Worm (Caenorhabditis elegans) whole organism, L1 larva: Measurements from ENCODE around the gene C27H6.8.

ENCODE experiments used
- Y116A8C.19 ChIP-seq: sonication (generic microtip); optimal IDR thresholded peaks from 2 replicates; lab custom pipeline; 2016; ENCODE audit warnings: missing compliant biosample characterization, missing genetic modification characterization, borderline replicate concordance
- ama-1 ChIP-seq: fragments of 150-350 bp; optimal IDR thresholded peaks from 2 replicates; lab custom pipeline; 2014
- ces-1 ChIP-seq: fragments of 150-350 bp; optimal IDR thresholded peaks from 2 replicates; lab custom pipeline; 2014; ENCODE audit warnings: missing biosample characterization, missing genetic modification reagents, missing genetic modification characterization
- egl-13 ChIP-seq: sonication (generic microtip); optimal IDR thresholded peaks from 2 replicates; lab custom pipeline; 2016; ENCODE audit warnings: missing genotype, missing genetic modification reagents, missing genetic modification characterization, missing compliant biosample characterization
- elt-2 ChIP-seq: sonication (generic microtip); optimal IDR thresholded peaks from 2 replicates; lab custom pipeline; 2016; ENCODE audit warnings: missing genetic modification characterization, mild to moderate bottlenecking, inconsistent platforms, missing compliant biosample characterization, missing genetic modification reagents
- fkh-8 ChIP-seq: sonication (generic microtip); optimal IDR thresholded peaks from 2 replicates; lab custom pipeline; 2016; ENCODE audit warnings: mild to moderate bottlenecking, missing genetic modification characterization, missing compliant biosample characterization
- lin-14 ChIP-seq: fragments of 200-800 bp; sonication (Bioruptor generic); optimal IDR thresholded peaks from 2 replicates; lab custom pipeline; 2018; ENCODE audit warnings: mild to moderate bottlenecking, missing genetic modification characterization, moderate library complexity, missing compliant biosample characterization
- lsy-2 ChIP-seq, 2 experiments: fragments of 150-350 bp; optimal IDR thresholded peaks; 2 replicates each; lab custom pipeline; 2014; ENCODE audit warnings: missing biosample characterization in 2 of 2, missing genetic modification characterization in 2 of 2
- nhr-12 ChIP-seq: sonication (generic microtip); optimal IDR thresholded peaks from 2 replicates; lab custom pipeline; 2017; ENCODE audit warnings: missing biosample characterization, missing genetic modification characterization
- nhr-47 ChIP-seq: sonication (generic microtip); optimal IDR thresholded peaks from 2 replicates; lab custom pipeline; 2016; ENCODE audit warnings: mild to moderate bottlenecking, missing genetic modification characterization, moderate library complexity, missing compliant biosample characterization
- pqm-1 ChIP-seq: sonication (generic microtip); optimal IDR thresholded peaks from 3 replicates; lab custom pipeline; 2017; ENCODE audit warnings: missing biosample characterization, missing genetic modification characterization
- snpc-4 ChIP-seq: fragments of 150-350 bp; optimal IDR thresholded peaks from 2 replicates; lab custom pipeline; 2014; ENCODE audit warnings: missing biosample characterization, missing genetic modification characterization
- sptf-1 ChIP-seq: fragments of 150-350 bp; optimal IDR thresholded peaks from 2 replicates; lab custom pipeline; 2014; ENCODE audit warnings: missing biosample characterization, missing genetic modification characterization
- unc-62 ChIP-seq: fragments of 150-350 bp; optimal IDR thresholded peaks from 2 replicates; lab custom pipeline; 2014; ENCODE audit warnings: missing biosample characterization, missing genetic modification reagents, missing genetic modification characterization

ce11 chrV:10012639-10013038 lies 25.1 kb upstream of the C27H6.8 start:
- no peak for TF ChIP-seq lsy-2 (tag; optimal IDR thresholded peaks at IDR 0.05; lab: Kevin White, UChicago)
- no peak for TF ChIP-seq egl-13
- peak; percentile 42 for TF ChIP-seq lin-14 (GFP tag; lab: Kevin White, UChicago)
- no peak for TF ChIP-seq ces-1 (GFP tag; lab: Kevin White, UChicago)
- no peak for TF ChIP-seq snpc-4
- no peak for TF ChIP-seq nhr-12 (tag; lab: Kevin White, UChicago)
- no peak for TF ChIP-seq unc-62 (GFP tag; lab: Kevin White, UChicago)
- no peak for TF ChIP-seq nhr-47
- TF ChIP-seq elt-2 (tag; lab: Kevin White, UChicago) = peak; percentile 42
- TF ChIP-seq fkh-8 (tag; lab: Kevin White, UChicago) = no peak
- TF ChIP-seq ama-1 (lab: Kevin White, UChicago) = no peak
- no peak for TF ChIP-seq pqm-1 (tag; lab: Kevin White, UChicago)
- no peak for TF ChIP-seq sptf-1 (tag; lab: Kevin White, UChicago)
- TF ChIP-seq Y116A8C.19 (tag; lab: Kevin White, UChicago) = no peak
